Worm (Caenorhabditis elegans) whole organism, L1 larva: Measurements from ENCODE around the gene txt-12.

Source experiments
- aly-2 ChIP-seq: fragments of 150-350 bp; optimal IDR thresholded peaks from 2 replicates; lab custom pipeline; 2014; ENCODE audit warnings: missing biosample characterization, missing genetic modification characterization
- nhr-28 ChIP-seq: fragments of 150-350 bp; optimal IDR thresholded peaks from 2 replicates; lab custom pipeline; 2014; ENCODE audit warnings: missing biosample characterization, missing genetic modification characterization
- nhr-90 ChIP-seq: sonication (generic microtip); optimal IDR thresholded peaks from 2 replicates; lab custom pipeline; 2016; ENCODE audit warnings: mild to moderate bottlenecking, missing genetic modification characterization, missing compliant biosample characterization; ENCODE audit not compliant: poor library complexity
- rnt-1 ChIP-seq: sonication (generic microtip); optimal IDR thresholded peaks from 2 replicates; lab custom pipeline; 2016; ENCODE audit warnings: mild to moderate bottlenecking, missing genetic modification characterization, moderate library complexity, missing compliant biosample characterization
- unc-62 ChIP-seq: fragments of 150-350 bp; optimal IDR thresholded peaks from 2 replicates; lab custom pipeline; 2014; ENCODE audit warnings: missing biosample characterization, missing genetic modification reagents, missing genetic modification characterization

DNA sequence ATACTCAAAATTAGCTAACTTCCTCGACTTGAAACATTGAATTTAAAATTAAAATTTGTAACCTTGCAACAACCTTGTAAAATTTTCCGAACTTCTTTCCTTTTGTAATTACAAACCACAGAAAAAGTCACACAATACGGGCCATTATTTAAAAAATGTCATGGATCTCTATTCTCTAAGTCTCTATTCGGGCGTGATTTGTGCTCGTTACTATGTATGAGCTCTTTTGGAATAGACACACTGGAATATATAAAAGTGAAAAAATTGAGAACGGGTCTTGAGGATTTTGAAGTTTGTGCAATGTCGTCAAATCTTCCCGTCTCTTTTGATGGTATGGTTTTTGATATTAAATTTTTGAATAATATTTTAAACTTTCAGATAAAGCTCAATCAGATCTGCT is 35.2 kb downstream of the txt-12 start, which contains the start of gene srr-7:
- TF ChIP-seq rnt-1 (tag; lab: Kevin White, UChicago) (no peak), aly-2 (tag; lab: Kevin White, UChicago) (no peak), unc-62 (GFP tag; lab: Kevin White, UChicago) (no peak), nhr-28 (tag; lab: Kevin White, UChicago) (no peak), nhr-90 (tag; lab: Kevin White, UChicago) (no peak)
